Fruit fly (Drosophila melanogaster) Kc167 (cell line): Measurements from ENCODE around the gene Wdr33.
A peak's percentile ranks its signal among the peaks of the same experiment; 100 is the strongest.

Experiments used
- h ChIP-seq: fragments of >200 bp; optimal IDR thresholded peaks from 3 replicates; lab custom pipeline; 2018; ENCODE audit warnings: missing external identifiers
- insv ChIP-seq: fragments of >200 bp; optimal IDR thresholded peaks from 3 replicates; lab custom pipeline; 2018; ENCODE audit warnings: missing external identifiers
- psq ChIP-seq: fragments of >200 bp; optimal IDR thresholded peaks from 2 replicates; lab custom pipeline; 2017; ENCODE audit warnings: missing external identifiers
- ttk ChIP-seq: sonication (Bioruptor generic); optimal IDR thresholded peaks from 2 replicates; lab custom pipeline; 2017; ENCODE audit warnings: missing external identifiers

dm6 chr3R:5669740-5670659 lies 9.6 kb downstream of the Wdr33 start:
- TF ChIP-seq psq (lab: Kevin White, UChicago) (peak; percentile 85), insv (no peak), h (lab: Kevin White, UChicago) (no peak), ttk (lab: Kevin White, UChicago) (no peak)
